Fruit fly (Drosophila melanogaster): ENCODE data around the gene verm.

DNA sequence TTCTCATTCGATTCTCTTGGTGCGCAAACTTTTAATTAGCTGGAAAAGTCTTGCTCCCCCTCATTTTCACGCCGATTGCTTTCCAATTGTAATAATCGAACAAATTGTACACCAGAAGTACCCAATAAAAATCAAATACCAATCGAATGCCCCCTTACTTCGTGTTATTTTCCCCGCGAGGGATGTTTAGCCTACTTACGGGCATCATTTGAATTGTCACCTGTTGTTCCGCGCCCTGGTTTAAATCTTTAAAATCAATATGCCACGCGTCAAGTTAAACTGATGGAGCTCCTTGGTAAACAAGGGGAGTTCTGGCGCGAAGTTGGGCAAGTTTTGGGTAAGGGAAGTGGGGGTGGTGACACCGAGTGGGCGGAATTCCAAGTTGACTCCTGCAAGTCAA, 48.8 kb downstream of the verm start:
- TF ChIP-seq psq (optimal IDR thresholded peaks at IDR 0.05): no peak
- no peak for TF ChIP-seq Sin3A (optimal IDR thresholded peaks at IDR 0.05)
- TF ChIP-seq h (optimal IDR thresholded peaks at IDR 0.05): no peak
- no peak for TF ChIP-seq insv (optimal IDR thresholded peaks at IDR 0.05)
- no peak for TF ChIP-seq ttk (optimal IDR thresholded peaks at IDR 0.05)

All from Kc167 (cell line).